Fruit fly (Drosophila melanogaster): ENCODE measurements around the gene CG9427.

dm6 chr3R:9646104-9646707 is 19.5 kb upstream of the CG9427 start, which contains the start of gene Fst:
- TF ChIP-seq Asciz (GFP tag; optimal IDR thresholded peaks at IDR 0.05) (no peak), croc (GFP tag; conservative IDR thresholded peaks at IDR 0.05) (no peak), CG8478 (optimal IDR thresholded peaks at IDR 0.05) (no peak), jumu (GFP tag; optimal IDR thresholded peaks at IDR 0.05) (no peak), h (optimal IDR thresholded peaks at IDR 0.05) (no peak), br (optimal IDR thresholded peaks at IDR 0.05) (no peak), CG17612 (GFP tag; IDR thresholded peaks at IDR 0.05) (no peak), al (GFP tag; IDR thresholded peaks at IDR 0.05) (no peak), ken (GFP tag; IDR thresholded peaks at IDR 0.05) (no peak), ind (GFP tag; optimal IDR thresholded peaks at IDR 0.05) (no peak), Neu2 (GFP tag; optimal IDR thresholded peaks at IDR 0.05; ENCODE audit: borderline replicate concordance) (no peak)

All from whole organism, embryonic.